Fruit fly (Drosophila melanogaster): ENCODE measurements around the gene mRpL44.

mRpL44 gene

DNA sequence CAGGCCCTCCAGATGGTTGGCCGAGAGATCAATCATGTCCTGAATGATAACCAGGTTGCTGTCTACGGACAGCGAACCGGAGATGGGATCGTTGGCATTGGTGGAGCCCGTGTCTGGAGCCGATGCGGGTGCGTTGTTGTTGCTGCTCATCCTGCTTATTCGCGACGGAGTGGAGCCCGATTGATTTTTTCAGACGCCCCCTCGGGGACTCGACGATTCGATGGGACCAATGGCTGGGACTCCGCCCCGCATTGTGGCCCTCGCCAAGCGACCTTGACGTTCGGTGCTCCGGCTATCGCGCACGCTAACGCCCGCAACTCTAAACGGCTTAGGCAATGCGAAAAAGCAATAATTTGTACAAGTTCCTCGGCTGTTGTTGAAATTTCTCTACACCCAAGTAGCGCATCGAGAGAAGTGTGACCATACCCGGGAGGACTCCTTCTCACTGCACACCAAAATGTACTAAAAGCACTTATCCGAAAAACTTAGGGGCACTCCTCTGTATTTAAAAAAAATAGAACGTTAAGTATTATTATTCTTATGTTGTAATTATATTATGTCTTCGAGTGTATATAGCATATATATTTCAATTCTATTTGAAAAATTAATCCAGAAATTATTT lies 13.2 kb upstream of the mRpL44 start, which contains the start of gene ksr (continued):
- no peak for TF ChIP-seq Six4 (GFP tag; optimal IDR thresholded peaks at IDR 0.05)
- no peak for TF ChIP-seq sim (GFP tag; IDR thresholded peaks at IDR 0.05)
- no peak for TF ChIP-seq Ets97D (GFP tag; optimal IDR thresholded peaks at IDR 0.05)
- TF ChIP-seq cato (GFP tag; optimal IDR thresholded peaks at IDR 0.05; ENCODE audit: borderline replicate concordance) = no peak
- no peak for TF ChIP-seq hbn (GFP tag; IDR thresholded peaks at IDR 0.05; ENCODE audit: partially characterized antibody)
- TF ChIP-seq dmrt99B (tag; optimal IDR thresholded peaks at IDR 0.05) = no peak
- peak; percentile 16; the same call in 1 of the 2 replicates for TF ChIP-seq CG10366 (GFP tag; IDR thresholded peaks at IDR 0.05)
- no peak for TF ChIP-seq CG13775 (GFP tag; optimal IDR thresholded peaks at IDR 0.05)
- TF ChIP-seq CG2889 (GFP tag; IDR thresholded peaks at IDR 0.05) = no peak
- TF ChIP-seq E2f2 (GFP tag; IDR thresholded peaks at IDR 0.05) = no peak
- no peak for TF ChIP-seq ems (GFP tag; optimal IDR thresholded peaks at IDR 0.05)
- no peak for TF ChIP-seq CG12236 (GFP tag; optimal IDR thresholded peaks at IDR 0.05)
- TF ChIP-seq Dek (tag; optimal IDR thresholded peaks at IDR 0.05) = no peak
- TF ChIP-seq CG10979 (tag; optimal IDR thresholded peaks at IDR 0.05) = peak; percentile 30
- TF ChIP-seq BtbVII (GFP tag; optimal IDR thresholded peaks at IDR 0.05) = no peak
- TF ChIP-seq CTCF (GFP tag; optimal IDR thresholded peaks at IDR 0.05) = no peak
- no peak for TF ChIP-seq CG10274 (GFP tag; optimal IDR thresholded peaks at IDR 0.05)
- TF ChIP-seq chm (GFP tag; IDR thresholded peaks at IDR 0.05) = peak; percentile 32; the same call in 1 of the 2 replicates
- TF ChIP-seq CG9727 (GFP tag; optimal IDR thresholded peaks at IDR 0.05) = no peak
- TF ChIP-seq CG17568 (GFP tag; optimal IDR thresholded peaks at IDR 0.05) = no peak
- TF ChIP-seq Optix (GFP tag; IDR thresholded peaks at IDR 0.05) = no peak
- no peak for TF ChIP-seq twi (tag; optimal IDR thresholded peaks at IDR 0.05)
- TF ChIP-seq CG2678 (tag; optimal IDR thresholded peaks at IDR 0.05) = no peak
- TF ChIP-seq tio (GFP tag; optimal IDR thresholded peaks at IDR 0.05) = no peak
- TF ChIP-seq ash1 (GFP tag; optimal IDR thresholded peaks at IDR 0.05) = no peak
- TF ChIP-seq vfl (GFP tag; optimal IDR thresholded peaks at IDR 0.05) = no peak
- TF ChIP-seq CG2120 (GFP tag; optimal IDR thresholded peaks at IDR 0.05) = peak; percentile 16
- TF ChIP-seq klu (GFP tag; IDR thresholded peaks at IDR 0.05) = no peak
- TF ChIP-seq tgo (GFP tag; IDR thresholded peaks at IDR 0.05) = peak; percentile 51; the same call in 1 of the 3 replicates
- no peak for TF ChIP-seq knrl (GFP tag; IDR thresholded peaks at IDR 0.05; ENCODE audit: partially characterized antibody)
- TF ChIP-seq CG34422 (GFP tag; IDR thresholded peaks at IDR 0.05) = peak; percentile 38; the same call in 1 of the 3 replicates
- no peak for TF ChIP-seq HHEX (GFP tag; optimal IDR thresholded peaks at IDR 0.05)
- no peak for TF ChIP-seq pan (optimal IDR thresholded peaks at IDR 0.05)
- peak in 1 of 2 experiments; percentile 12 for TF ChIP-seq pan (GFP tag; optimal IDR thresholded peaks at IDR 0.05 in 1 of 2, IDR thresholded peaks at IDR 0.05 in 1 of 2)
- TF ChIP-seq Dfd (GFP tag; optimal IDR thresholded peaks at IDR 0.05) = no peak
- no peak for TF ChIP-seq CG32772 (GFP tag; IDR thresholded peaks at IDR 0.05)
- no peak for TF ChIP-seq fd64A (GFP tag; optimal IDR thresholded peaks at IDR 0.05)
- no peak for TF ChIP-seq Trl (optimal IDR thresholded peaks at IDR 0.05)
- no peak for TF ChIP-seq Trl (GFP tag; optimal IDR thresholded peaks at IDR 0.05)
- no peak for TF ChIP-seq slp2 (GFP tag; optimal IDR thresholded peaks at IDR 0.05)
- no peak for TF ChIP-seq toy (GFP tag; IDR thresholded peaks at IDR 0.05)
- no peak for TF ChIP-seq Hr78 (GFP tag; optimal IDR thresholded peaks at IDR 0.05)
- TF ChIP-seq cg (GFP tag; optimal IDR thresholded peaks at IDR 0.05) = no peak
- TF ChIP-seq CG15269 (tag; optimal IDR thresholded peaks at IDR 0.05) = no peak
- no peak for TF ChIP-seq trem (tag; optimal IDR thresholded peaks at IDR 0.05)
- no peak for TF ChIP-seq exex (tag; optimal IDR thresholded peaks at IDR 0.05)
- peak; percentile 45 for TF ChIP-seq ssp (GFP tag; IDR thresholded peaks at IDR 0.05)
- TF ChIP-seq CG6689 (GFP tag; IDR thresholded peaks at IDR 0.05) = no peak; the same call in 1 of the 2 replicates
- no peak for TF ChIP-seq emc (GFP tag; optimal IDR thresholded peaks at IDR 0.05)
- no peak for TF ChIP-seq CG3163 (GFP tag; optimal IDR thresholded peaks at IDR 0.05)
- TF ChIP-seq CG6765 (GFP tag; optimal IDR thresholded peaks at IDR 0.05) = no peak
- TF ChIP-seq CG15514 (GFP tag; optimal IDR thresholded peaks at IDR 0.05) = peak; percentile 19

Measured in whole organism, embryonic.